Worm (Caenorhabditis elegans): ENCODE measurements around the gene clec-163.

clec-163 gene

DNA sequence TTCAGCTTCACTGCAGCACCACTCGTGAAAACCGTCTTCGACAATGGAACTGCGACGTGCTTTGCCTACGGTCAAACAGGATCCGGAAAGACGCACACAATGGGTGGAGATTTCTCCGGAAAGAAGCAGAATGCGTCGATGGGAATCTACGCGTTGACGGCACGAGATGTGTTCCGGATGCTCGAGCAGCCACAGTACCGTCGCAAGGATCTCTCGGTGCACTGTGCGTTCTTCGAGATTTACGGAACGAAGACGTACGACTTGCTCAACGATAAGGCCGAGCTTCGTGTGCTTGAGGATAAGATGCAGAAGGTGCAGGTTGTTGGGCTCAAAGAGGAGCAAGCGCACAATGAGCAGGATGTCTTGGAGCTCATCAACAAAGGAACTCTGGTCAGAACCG is 15.4 kb downstream of the clec-163 start:
- no peak for TF ChIP-seq daf-8 (GFP tag; IDR thresholded peaks at IDR 0.05)
- TF ChIP-seq tra-1 (GFP tag; IDR thresholded peaks at IDR 0.05): no peak
- TF ChIP-seq ZK337.2 (GFP tag; IDR thresholded peaks at IDR 0.05): no peak
- 0 out of 2 replicates have a peak, but pooled peaks have one; percentile 23 for TF ChIP-seq saeg-2 (GFP tag; IDR thresholded peaks at IDR 0.05)
- TF ChIP-seq unc-62 (GFP tag; optimal IDR thresholded peaks at IDR 0.05 in 1 of 2): peak in 1 of 2 experiments; percentile 65
- TF ChIP-seq unc-62 (tag; optimal IDR thresholded peaks at IDR 0.05): no peak
- no peak for TF ChIP-seq skn-1 (tag; optimal IDR thresholded peaks at IDR 0.05)
- TF ChIP-seq aha-1 (tag): peak; percentile 64
- no peak for TF ChIP-seq mxl-3 (GFP tag; optimal IDR thresholded peaks at IDR 0.05)
- no peak for TF ChIP-seq egl-43 (GFP tag; IDR thresholded peaks at IDR 0.05)
- no peak for TF ChIP-seq nhr-11 (tag; optimal IDR thresholded peaks at IDR 0.05)
- TF ChIP-seq lin-39 (tag; optimal IDR thresholded peaks at IDR 0.05): no peak
- TF ChIP-seq rbr-2 (tag; optimal IDR thresholded peaks at IDR 0.05): no peak
- TF ChIP-seq hif-1 (tag; optimal IDR thresholded peaks at IDR 0.05): no peak
- peak; percentile 38; the same call in 1 of the 2 replicates for TF ChIP-seq pha-4 (GFP tag; IDR thresholded peaks at IDR 0.05)
- no peak for TF ChIP-seq pha-4 (tag; optimal IDR thresholded peaks at IDR 0.05)

DNA sequence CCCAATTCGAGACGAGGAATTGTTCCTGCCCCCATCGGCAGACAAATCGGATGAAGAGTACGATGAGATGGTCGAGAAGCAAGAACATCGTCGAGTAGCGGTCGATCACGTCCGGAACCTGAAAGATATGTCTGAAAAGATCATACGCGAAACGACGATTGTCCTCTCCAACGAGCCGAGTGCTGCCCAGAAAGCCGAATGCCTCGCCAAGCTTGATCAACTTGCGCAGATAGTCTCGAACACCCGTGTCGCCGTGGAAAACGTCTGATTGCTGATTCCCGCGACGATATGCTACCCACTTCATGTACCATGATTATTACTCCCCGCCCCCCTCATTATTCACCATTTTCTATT is 16.3 kb downstream of the clec-163 start:
- TF ChIP-seq aha-1 (tag): peak; percentile 60
- TF ChIP-seq unc-39 (tag; optimal IDR thresholded peaks at IDR 0.05): no peak
- TF ChIP-seq daf-19 (GFP tag; conservative IDR thresholded peaks at IDR 0.05): no peak
- TF ChIP-seq fos-1 (tag; optimal IDR thresholded peaks at IDR 0.05): no peak
- peak; percentile 44; the same call in 1 of the 2 replicates for TF ChIP-seq T26A8.4 (GFP tag; IDR thresholded peaks at IDR 0.05)
- peak in 1 of 2 experiments; percentile 60 for TF ChIP-seq daf-16 (GFP tag; optimal IDR thresholded peaks at IDR 0.05)
- no peak for TF ChIP-seq daf-16 (tag; optimal IDR thresholded peaks at IDR 0.05)

DNA sequence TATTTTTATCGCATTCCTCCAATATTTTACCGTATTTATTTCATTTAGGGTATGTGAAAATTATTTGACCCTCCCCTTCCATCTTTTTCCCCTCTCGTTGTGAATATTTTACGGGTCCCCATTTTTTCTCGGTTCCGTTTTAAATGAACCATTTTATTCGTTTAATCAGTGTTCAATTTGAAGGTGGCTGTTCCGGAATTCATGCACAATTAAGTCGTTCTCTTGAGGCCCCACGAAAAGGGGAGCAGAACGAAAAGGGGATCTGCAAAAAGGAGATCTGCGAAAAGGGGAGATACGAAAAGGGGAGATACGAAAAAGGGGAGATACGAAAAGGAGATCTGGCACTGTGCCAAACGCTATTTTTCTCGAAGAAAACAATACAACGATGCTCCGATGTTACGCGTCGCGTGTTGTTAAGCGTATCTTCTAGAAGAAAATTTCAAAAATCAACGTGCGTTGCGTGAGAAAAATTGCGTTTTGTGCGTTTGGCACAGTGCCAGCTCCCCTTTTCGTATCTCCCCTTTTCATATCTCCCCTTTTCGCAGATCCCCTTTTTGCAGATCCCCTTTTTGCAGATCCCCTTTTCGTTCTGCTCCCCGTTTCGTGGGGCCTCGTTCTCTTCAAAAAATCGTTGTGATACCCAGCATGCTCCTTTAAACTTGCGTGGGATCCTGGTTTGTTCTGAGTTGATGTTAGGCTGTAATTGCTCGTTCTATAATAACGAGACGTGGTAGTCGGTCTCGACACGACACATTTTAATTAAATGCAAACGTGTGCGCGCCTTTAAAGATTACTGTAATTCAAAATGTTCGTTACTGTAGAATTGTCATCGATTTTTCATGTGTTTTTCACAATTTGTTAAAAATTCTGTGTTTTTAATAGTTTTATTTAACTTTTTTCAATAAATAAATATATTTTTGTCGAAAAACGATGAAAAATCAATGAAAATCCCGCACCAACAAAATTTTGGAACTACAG is 17.0 kb downstream of the clec-163 start:
- TF ChIP-seq hif-1 (tag; optimal IDR thresholded peaks at IDR 0.05): peak in 1 of 2 experiments; percentile 15
- no peak for TF ChIP-seq nhr-42 (GFP tag; IDR thresholded peaks at IDR 0.05)
- peak; percentile 11 for TF ChIP-seq mep-1 (tag; optimal IDR thresholded peaks at IDR 0.05)
- TF ChIP-seq F44E2.7 (GFP tag; IDR thresholded peaks at IDR 0.05): no peak
- TF ChIP-seq D1046.2 (GFP tag; IDR thresholded peaks at IDR 0.05): no peak
- no peak for TF ChIP-seq nhr-237 (tag; optimal IDR thresholded peaks at IDR 0.05)
- TF ChIP-seq zfp-3 (GFP tag; conservative IDR thresholded peaks at IDR 0.05): 0 out of 2 replicates have a peak, but pooled peaks have one; percentile 38
- TF ChIP-seq aha-1 (tag): peak; percentile 84
- TF ChIP-seq daf-19 (GFP tag; conservative IDR thresholded peaks at IDR 0.05): no peak
- no peak; the same call in 1 of the 2 replicates for TF ChIP-seq egl-43 (GFP tag; IDR thresholded peaks at IDR 0.05)
- peak; percentile 24 for TF ChIP-seq dmd-6 (GFP tag; IDR thresholded peaks at IDR 0.05)
- TF ChIP-seq lir-3 (tag; optimal IDR thresholded peaks at IDR 0.05): no peak
- 0 out of 2 replicates have a peak, but pooled peaks have one; percentile 16 for TF ChIP-seq dmd-9 (GFP tag; IDR thresholded peaks at IDR 0.05)
- no peak for TF ChIP-seq pqm-1 (tag; optimal IDR thresholded peaks at IDR 0.05)
- peak; percentile 28 for TF ChIP-seq F49E8.2 (tag; optimal IDR thresholded peaks at IDR 0.05; ENCODE audit: borderline replicate concordance)
- TF ChIP-seq arid-1 (GFP tag; conservative IDR thresholded peaks at IDR 0.05): peak; percentile 88
- no peak for TF ChIP-seq rbr-2 (tag; optimal IDR thresholded peaks at IDR 0.05)
- peak in 1 of 2 experiments; percentile 26 for TF ChIP-seq lsy-2 (tag; optimal IDR thresholded peaks at IDR 0.05)
- peak; percentile 57; the same call in 1 of the 2 replicates for TF ChIP-seq ceh-44 (GFP tag; IDR thresholded peaks at IDR 0.05)
- peak; percentile 78; the same call in 1 of the 2 replicates for TF ChIP-seq Y105C5A.15 (GFP tag; IDR thresholded peaks at IDR 0.05)
- 0 out of 2 replicates have a peak, but pooled peaks have one; percentile 4 for TF ChIP-seq madf-9 (GFP tag; conservative IDR thresholded peaks at IDR 0.05)
- TF ChIP-seq unc-39 (tag; optimal IDR thresholded peaks at IDR 0.05): no peak
- TF ChIP-seq skn-1 (tag; optimal IDR thresholded peaks at IDR 0.05): no peak
- TF ChIP-seq nhr-11 (tag; optimal IDR thresholded peaks at IDR 0.05): no peak
- TF ChIP-seq lin-1 (GFP tag; IDR thresholded peaks at IDR 0.05): 0 out of 2 replicates have a peak, but pooled peaks have one; percentile 29
- peak; percentile 24 for TF ChIP-seq unc-130 (GFP tag; optimal IDR thresholded peaks at IDR 0.05)
- TF ChIP-seq set-16 (GFP tag; IDR thresholded peaks at IDR 0.05): peak; percentile 16; the same call in 1 of the 2 replicates
- no peak for TF ChIP-seq nhr-76 (tag; optimal IDR thresholded peaks at IDR 0.05)
- TF ChIP-seq nhr-102 (tag; optimal IDR thresholded peaks at IDR 0.05): no peak
- no peak for TF ChIP-seq Y75B8A.6 (GFP tag; IDR thresholded peaks at IDR 0.05)
- TF ChIP-seq ctbp-1 (GFP tag; IDR thresholded peaks at IDR 0.05): peak; percentile 30; the same call in 1 of the 2 replicates
- no peak for TF ChIP-seq nhr-6 (tag; optimal IDR thresholded peaks at IDR 0.05)
